Worm (Caenorhabditis elegans): ENCODE data around the gene ssp-36.

The ssp-36 gene

DNA sequence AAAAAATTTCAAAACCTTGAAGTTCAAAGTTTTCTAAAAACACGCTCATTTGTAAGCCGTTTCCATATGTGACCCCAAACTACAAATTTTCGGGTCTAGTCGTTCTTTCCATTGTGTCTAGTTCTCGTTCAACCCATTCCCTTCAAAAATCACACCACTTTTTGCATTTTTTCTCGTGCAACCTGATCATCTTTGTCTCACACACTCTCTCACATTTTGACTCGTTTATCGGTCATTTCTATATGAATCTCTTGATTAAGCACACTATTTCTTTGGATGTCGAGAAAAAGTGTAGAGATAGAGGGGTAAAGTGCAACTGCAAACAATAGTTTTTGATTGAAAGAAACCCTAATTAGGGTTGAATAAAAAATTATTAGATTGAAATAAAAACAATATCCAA, 37.4 kb upstream of the ssp-36 start (continued):
- no peak for TF ChIP-seq elt-3 (tag; optimal IDR thresholded peaks at IDR 0.05)
- TF ChIP-seq unc-62 (GFP tag; optimal IDR thresholded peaks at IDR 0.05) = no peak
- no peak for TF ChIP-seq nhr-11 (tag; optimal IDR thresholded peaks at IDR 0.05)
- no peak for TF ChIP-seq elt-1 (tag; optimal IDR thresholded peaks at IDR 0.05)
- TF ChIP-seq nhr-12 (tag; optimal IDR thresholded peaks at IDR 0.05) = no peak
- no peak for TF ChIP-seq ztf-4 (tag; optimal IDR thresholded peaks at IDR 0.05)
- TF ChIP-seq jun-1 (tag; optimal IDR thresholded peaks at IDR 0.05) = peak; percentile 55
- no peak for TF ChIP-seq fkh-10 (GFP tag; optimal IDR thresholded peaks at IDR 0.05)
- no peak for TF ChIP-seq eor-1 (tag; optimal IDR thresholded peaks at IDR 0.05)
- no peak for TF ChIP-seq fkh-2 (tag; optimal IDR thresholded peaks at IDR 0.05)

DNA sequence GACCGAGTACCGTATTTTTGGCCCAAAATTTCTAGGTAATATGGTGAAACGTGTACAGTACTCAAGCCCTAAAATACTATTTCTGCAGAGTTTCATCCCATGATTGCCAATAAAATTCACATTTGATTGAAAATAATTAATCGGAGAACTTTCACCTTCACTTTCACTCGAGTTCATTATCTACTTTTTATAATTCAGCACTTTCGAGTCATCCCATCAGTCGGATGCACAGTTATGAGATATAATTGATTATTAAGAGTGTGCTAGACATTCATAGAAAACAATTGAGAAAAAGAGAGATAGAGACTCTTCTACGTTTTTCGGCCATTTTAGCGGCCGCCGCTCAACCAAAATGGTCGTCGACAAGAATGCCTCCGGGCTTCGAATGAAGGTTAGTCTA, 36.6 kb upstream of the ssp-36 start, which contains the start of gene fat-3:
Gene fat-3, plus strand, starts transcription at position 313 of the 400 bp plus-strand sequence.
- TF ChIP-seq pha-4 (tag; optimal IDR thresholded peaks at IDR 0.05) = peak; percentile 19
- no peak for TF ChIP-seq aly-2 (tag; optimal IDR thresholded peaks at IDR 0.05)
- TF ChIP-seq eor-1 (tag; optimal IDR thresholded peaks at IDR 0.05) = no peak
- no peak for TF ChIP-seq daf-12 (tag; optimal IDR thresholded peaks at IDR 0.05)
- peak; percentile 9 for TF ChIP-seq skn-1 (tag; optimal IDR thresholded peaks at IDR 0.05)
- TF ChIP-seq nhr-43 (tag; optimal IDR thresholded peaks at IDR 0.05; ENCODE audit: poor library complexity, severe bottlenecking) = peak; percentile 15
- peak; percentile 46 for TF ChIP-seq ceh-28 (tag; optimal IDR thresholded peaks at IDR 0.05)
- no peak for TF ChIP-seq lin-39 (tag; optimal IDR thresholded peaks at IDR 0.05)
- TF ChIP-seq hmg-11 (tag; optimal IDR thresholded peaks at IDR 0.05) = no peak
- peak; percentile 63 for TF ChIP-seq pqm-1 (tag; optimal IDR thresholded peaks at IDR 0.05)
- peak; percentile 78 for TF ChIP-seq elt-2 (tag; optimal IDR thresholded peaks at IDR 0.05)

DNA sequence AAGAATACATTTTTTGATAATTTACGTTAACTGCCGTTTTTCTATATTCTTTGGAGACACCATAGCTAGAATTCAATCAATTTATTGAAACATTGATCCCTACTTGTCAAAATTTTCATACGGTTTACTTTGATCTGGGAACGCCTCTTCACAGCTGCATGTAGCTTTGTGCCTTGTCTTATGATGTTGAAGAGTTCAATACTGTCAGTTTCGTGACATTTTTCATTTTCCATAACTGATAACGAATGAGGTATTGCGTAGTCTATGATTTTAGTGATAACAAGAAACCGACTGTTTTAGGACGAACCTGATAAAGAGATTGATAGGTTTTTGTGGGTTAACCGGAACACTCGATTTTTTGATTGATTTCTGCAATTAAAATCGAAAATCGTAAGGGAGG, 35.3 kb upstream of the ssp-36 start:
- peak; percentile 56 for TF ChIP-seq ama-1 (optimal IDR thresholded peaks at IDR 0.05)
- TF ChIP-seq jun-1 (tag; optimal IDR thresholded peaks at IDR 0.05) = peak; percentile 82
- TF ChIP-seq elt-2 (tag; optimal IDR thresholded peaks at IDR 0.05) = peak; percentile 98
- TF ChIP-seq ztf-11 (tag; optimal IDR thresholded peaks at IDR 0.05) = no peak
- TF ChIP-seq pha-4 (tag; optimal IDR thresholded peaks at IDR 0.05) = peak; percentile 66
- no peak for TF ChIP-seq R02D3.7 (tag; optimal IDR thresholded peaks at IDR 0.05)
- peak; percentile 99 for TF ChIP-seq pqm-1 (tag; optimal IDR thresholded peaks at IDR 0.05)

DNA sequence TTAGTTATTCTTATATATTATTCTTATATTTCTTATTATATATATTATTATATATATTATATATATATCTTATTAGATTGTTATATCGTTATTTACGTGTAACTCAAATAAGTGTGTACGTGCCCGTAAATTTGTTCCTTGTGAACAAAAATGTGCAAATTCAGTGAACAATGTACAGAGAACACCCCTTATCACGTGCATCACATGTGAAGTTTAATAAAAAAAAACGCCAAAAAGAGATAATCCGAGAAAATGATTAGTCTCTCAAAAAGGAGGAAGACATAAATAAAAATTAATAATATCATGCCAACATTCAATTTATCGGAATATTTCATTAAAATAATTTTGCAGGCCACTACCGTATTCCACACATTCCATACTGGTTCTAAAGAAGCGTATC, 33.5 kb upstream of the ssp-36 start:
- TF ChIP-seq elt-2 (tag; optimal IDR thresholded peaks at IDR 0.05) (peak; percentile 72), fkh-2 (tag; optimal IDR thresholded peaks at IDR 0.05) (no peak), pqm-1 (tag; optimal IDR thresholded peaks at IDR 0.05) (peak; percentile 32), pha-4 (tag; optimal IDR thresholded peaks at IDR 0.05) (peak; percentile 61)

DNA sequence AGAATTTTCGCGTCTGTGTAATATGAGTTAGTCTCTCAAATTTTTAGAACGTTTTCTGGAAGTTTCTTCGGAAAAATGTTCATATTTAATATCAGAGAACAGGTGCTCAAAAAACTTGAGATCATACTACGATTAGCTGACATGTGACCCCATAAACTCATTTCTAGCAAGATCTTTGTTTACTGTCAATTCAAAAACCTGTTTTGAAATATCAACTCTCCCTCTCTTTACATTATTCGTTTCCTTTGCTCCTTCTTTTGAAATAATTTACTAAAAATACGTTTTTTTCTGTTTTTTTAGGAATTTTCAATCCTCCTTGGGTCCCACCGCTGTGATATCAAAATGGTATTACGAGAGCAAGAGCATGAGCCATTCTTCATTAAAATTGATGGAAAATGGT, 33.0 kb upstream of the ssp-36 start, which contains the start of gene fat-4:
Gene fat-4, plus strand, starts transcription at position 301 of the 400 bp plus-strand sequence.
- TF ChIP-seq mdl-1 (tag; optimal IDR thresholded peaks at IDR 0.05) = no peak
- no peak for TF ChIP-seq lsy-12 (tag; optimal IDR thresholded peaks at IDR 0.05)
- TF ChIP-seq elt-3 (tag; optimal IDR thresholded peaks at IDR 0.05) = no peak
- TF ChIP-seq pqm-1 (tag; optimal IDR thresholded peaks at IDR 0.05) = no peak
- no peak for TF ChIP-seq fkh-10 (GFP tag; optimal IDR thresholded peaks at IDR 0.05)
- no peak for TF ChIP-seq nhr-76 (tag; optimal IDR thresholded peaks at IDR 0.05)
- no peak for TF ChIP-seq fos-1 (tag; optimal IDR thresholded peaks at IDR 0.05)
- TF ChIP-seq ZK546.5 (tag; optimal IDR thresholded peaks at IDR 0.05) = no peak
- no peak for TF ChIP-seq zag-1 (tag; optimal IDR thresholded peaks at IDR 0.05)

DNA sequence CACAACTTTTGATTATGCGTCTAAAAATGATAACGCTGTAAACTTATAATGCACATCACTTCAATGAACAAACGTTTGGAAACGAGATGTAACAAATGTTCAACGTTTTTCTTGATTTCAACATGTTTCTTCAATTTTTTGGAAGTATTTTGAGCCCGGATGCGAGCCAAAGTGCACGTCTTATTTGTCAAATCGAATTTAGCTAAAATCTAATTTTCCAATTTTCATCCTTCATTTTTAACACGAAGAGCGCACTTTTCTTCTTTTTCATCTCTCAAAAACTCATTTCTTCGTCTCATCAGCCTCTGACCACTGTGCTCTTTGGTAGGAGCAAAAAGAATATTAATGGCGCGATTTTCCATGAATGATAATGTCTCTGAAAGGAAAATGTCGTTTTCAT, 32.2 kb upstream of the ssp-36 start:
- TF ChIP-seq aly-2 (tag; optimal IDR thresholded peaks at IDR 0.05) = no peak
- peak; percentile 23 for TF ChIP-seq elt-2 (tag; optimal IDR thresholded peaks at IDR 0.05)

DNA sequence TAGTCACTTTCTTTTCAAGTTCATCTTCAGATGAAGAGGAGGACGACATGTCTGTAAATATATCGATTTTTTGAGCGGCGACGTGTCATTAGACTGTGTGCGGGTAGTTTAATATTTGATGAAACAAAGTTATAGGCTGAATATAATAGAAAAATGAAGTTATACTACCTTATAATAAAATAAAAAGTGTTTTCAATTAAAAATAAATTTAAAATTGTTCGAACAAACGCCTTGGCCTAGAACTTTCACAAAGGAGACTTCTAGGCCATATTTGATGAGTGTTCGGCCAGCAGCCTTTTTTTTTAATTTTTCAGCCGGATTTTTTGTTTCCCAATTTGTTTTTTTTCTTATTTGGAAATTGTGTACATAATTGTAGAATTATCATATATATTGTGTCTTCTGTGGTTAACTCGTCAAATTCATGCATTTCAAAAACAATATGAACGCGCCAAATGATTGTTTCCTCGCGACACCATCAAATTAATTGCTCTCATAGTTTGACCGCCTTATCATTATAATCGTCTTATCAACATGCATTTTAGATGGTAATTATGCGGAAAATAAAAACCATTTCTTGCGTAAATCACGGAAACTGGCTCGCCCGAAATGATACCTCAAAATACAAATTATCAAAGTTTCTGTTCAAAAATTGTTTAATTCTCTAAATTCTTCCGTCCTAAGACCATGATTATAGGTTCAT, 31.3 kb upstream of the ssp-36 start, which contains the start of gene T13F2.2:
Gene T13F2.2, minus strand, starts transcription at position 51 of the 700 bp plus-strand sequence.
- no peak for TF ChIP-seq nhr-237 (tag; optimal IDR thresholded peaks at IDR 0.05)
- TF ChIP-seq unc-39 (tag; optimal IDR thresholded peaks at IDR 0.05) = no peak
- no peak for TF ChIP-seq nhr-23 (tag; optimal IDR thresholded peaks at IDR 0.05)
- TF ChIP-seq R02D3.7 (tag; optimal IDR thresholded peaks at IDR 0.05) = no peak
- TF ChIP-seq ztf-11 (tag; optimal IDR thresholded peaks at IDR 0.05) = no peak
- no peak for TF ChIP-seq nfya-1 (tag; optimal IDR thresholded peaks at IDR 0.05; ENCODE audit: insufficient read depth)
- no peak for TF ChIP-seq mml-1 (tag; optimal IDR thresholded peaks at IDR 0.05)
- TF ChIP-seq elt-3 (tag; optimal IDR thresholded peaks at IDR 0.05) = no peak
- TF ChIP-seq nhr-43 (tag; optimal IDR thresholded peaks at IDR 0.05; ENCODE audit: poor library complexity, severe bottlenecking) = peak; percentile 2
- no peak for TF ChIP-seq nhr-25 (tag; optimal IDR thresholded peaks at IDR 0.05)
- no peak for TF ChIP-seq hmg-11 (tag; optimal IDR thresholded peaks at IDR 0.05)
- no peak for TF ChIP-seq ceh-82 (tag; optimal IDR thresholded peaks at IDR 0.05)
- TF ChIP-seq nhr-12 (tag; optimal IDR thresholded peaks at IDR 0.05) = no peak
- no peak for TF ChIP-seq daf-12 (tag; optimal IDR thresholded peaks at IDR 0.05)
- TF ChIP-seq fkh-10 (GFP tag; optimal IDR thresholded peaks at IDR 0.05) = no peak
- peak; percentile 69 for TF ChIP-seq elt-2 (tag; optimal IDR thresholded peaks at IDR 0.05)
- no peak for TF ChIP-seq lsy-12 (tag; optimal IDR thresholded peaks at IDR 0.05)
- TF ChIP-seq tbx-2 (tag; optimal IDR thresholded peaks at IDR 0.05) = no peak
- no peak for TF ChIP-seq zag-1 (tag; optimal IDR thresholded peaks at IDR 0.05)
- TF ChIP-seq fkh-2 (tag; optimal IDR thresholded peaks at IDR 0.05) = no peak
- no peak for TF ChIP-seq nhr-77 (tag; optimal IDR thresholded peaks at IDR 0.05)
- TF ChIP-seq pha-4 (tag; optimal IDR thresholded peaks at IDR 0.05) = no peak
